Fruit fly (Drosophila melanogaster) whole organism, embryonic: ENCODE data around the gene dia.

ENCODE experiments used
- Atf6 ChIP-seq: fragments of 200-800 bp; sonication (Bioruptor generic); IDR thresholded peaks from 2 replicates; pipeline ENCODE4 v1.3.6; 2022; ENCODE audit warnings: missing biosample characterization, missing genetic modification characterization
- B-H1 ChIP-seq: fragments of 200-800 bp; sonication (Bioruptor generic); IDR thresholded peaks from 3 replicates; pipeline ENCODE4 v1.3.6; 2022; ENCODE audit warnings: missing biosample characterization, missing genetic modification characterization
- C15 ChIP-seq: fragments of 200-800 bp; sonication (Bioruptor generic); IDR thresholded peaks from 3 replicates; pipeline ENCODE4 v1.3.6; 2022; ENCODE audit warnings: missing biosample characterization, missing genetic modification characterization
- CG10267 ChIP-seq: fragments of 200-800 bp; sonication (Bioruptor generic); optimal IDR thresholded peaks from 2 replicates; lab custom pipeline; 2018; ENCODE audit warnings: missing biosample characterization, mild to moderate bottlenecking, missing genetic modification characterization, moderate library complexity
- CG10979 ChIP-seq: fragments of 200-800 bp; sonication (Bioruptor generic); optimal IDR thresholded peaks from 2 replicates; lab custom pipeline; 2018; ENCODE audit warnings: missing biosample characterization, mild to moderate bottlenecking, missing genetic modification characterization, moderate library complexity
- CG11247 ChIP-seq: fragments of 200-800 bp; sonication (Bioruptor generic); IDR thresholded peaks from 2 replicates; pipeline ENCODE4 v1.3.6; 2022; ENCODE audit warnings: missing biosample characterization, missing genetic modification characterization
- CG11456 ChIP-seq: fragments of 200-800 bp; sonication (Bioruptor generic); IDR thresholded peaks from 3 replicates; pipeline ENCODE4 v1.3.6; 2022; ENCODE audit warnings: missing biosample characterization, missing genetic modification characterization
- CG11504 ChIP-seq: fragments of 200-800 bp; sonication (Bioruptor generic); optimal IDR thresholded peaks from 3 replicates; lab custom pipeline; 2019; ENCODE audit warnings: missing biosample characterization, mild to moderate bottlenecking, missing genetic modification characterization, moderate library complexity
- CG12659 ChIP-seq: fragments of 200-800 bp; sonication (Bioruptor generic); optimal IDR thresholded peaks from 3 replicates; lab custom pipeline; 2017; ENCODE audit warnings: mild to moderate bottlenecking, missing biosample characterization, missing genetic modification reagents, missing genetic modification characterization
- CG14441 ChIP-seq: fragments of 200-800 bp; sonication (Bioruptor generic); IDR thresholded peaks from 2 replicates; pipeline ENCODE4 v1.3.6; 2022; ENCODE audit warnings: missing biosample characterization, missing genetic modification characterization
- CG15514 ChIP-seq: fragments of 200-800 bp; sonication (Bioruptor generic); optimal IDR thresholded peaks from 3 replicates; lab custom pipeline; 2017; ENCODE audit warnings: missing biosample characterization, missing genetic modification characterization, mild to moderate bottlenecking, moderate library complexity, missing genetic modification reagents
- CG15696 ChIP-seq: fragments of 200-800 bp; sonication (Bioruptor generic); optimal IDR thresholded peaks from 2 replicates; lab custom pipeline; 2019; ENCODE audit warnings: missing biosample characterization, mild to moderate bottlenecking, missing genetic modification characterization, moderate library complexity
- CG16779 ChIP-seq: fragments of 200-800 bp; sonication (Bioruptor generic); IDR thresholded peaks from 2 replicates; pipeline ENCODE4 v1.3.6; 2022; ENCODE audit warnings: missing biosample characterization, missing genetic modification characterization
- CG16815 ChIP-seq: fragments of 200-800 bp; sonication (Bioruptor generic); optimal IDR thresholded peaks from 3 replicates; lab custom pipeline; 2017; ENCODE audit warnings: missing biosample characterization, mild to moderate bottlenecking, missing genetic modification characterization
- CG2120 ChIP-seq: fragments of 200-800 bp; sonication (Bioruptor generic); optimal IDR thresholded peaks from 3 replicates; lab custom pipeline; 2016; ENCODE audit warnings: missing biosample characterization, missing genetic modification characterization
- CG3838 ChIP-seq: fragments of 200-800 bp; sonication (Bioruptor generic); optimal IDR thresholded peaks from 3 replicates; lab custom pipeline; 2016; ENCODE audit warnings: missing biosample characterization, missing genetic modification characterization
- CG4328 ChIP-seq: fragments of 200-800 bp; sonication (Bioruptor generic); optimal IDR thresholded peaks from 3 replicates; lab custom pipeline; 2017; ENCODE audit warnings: missing biosample characterization, missing genetic modification reagents, missing genetic modification characterization
- CG4854 ChIP-seq: fragments of 200-800 bp; sonication (Bioruptor generic); optimal IDR thresholded peaks from 2 replicates; lab custom pipeline; 2016; ENCODE audit warnings: missing biosample characterization, missing genetic modification characterization, inconsistent platforms
- CG6813 ChIP-seq: fragments of 200-800 bp; sonication (Bioruptor generic); optimal IDR thresholded peaks from 2 replicates; lab custom pipeline; 2017; ENCODE audit warnings: missing biosample characterization, missing genetic modification characterization, mild to moderate bottlenecking, moderate library complexity, missing genetic modification reagents
- CG7556 ChIP-seq: fragments of 200-800 bp; sonication (Bioruptor generic); optimal IDR thresholded peaks from 2 replicates; lab custom pipeline; 2017; ENCODE audit warnings: missing biosample characterization, mild to moderate bottlenecking, missing genetic modification characterization
- Chrac-16 ChIP-seq: fragments of 200-800 bp; sonication (Bioruptor generic); optimal IDR thresholded peaks from 3 replicates; lab custom pipeline; 2016; ENCODE audit warnings: missing biosample characterization, missing genetic modification characterization
- Ets65A ChIP-seq: fragments of 200-800 bp; sonication (Bioruptor generic); peaks from one replicate; lab custom pipeline; 2016; ENCODE audit warnings: missing biosample characterization, missing genetic modification characterization
- Mad ChIP-seq: fragments of 200-800 bp; sonication (Bioruptor generic); optimal IDR thresholded peaks from 2 replicates; lab custom pipeline; 2016; ENCODE audit warnings: missing biosample characterization, missing genetic modification characterization
- Side ChIP-seq: fragments of 200-800 bp; sonication (Bioruptor generic); optimal IDR thresholded peaks from 2 replicates; lab custom pipeline; 2016; ENCODE audit warnings: missing biosample characterization, missing genetic modification characterization
- ap ChIP-seq: fragments of 200-800 bp; sonication (Bioruptor generic); IDR thresholded peaks from 2 replicates; pipeline ENCODE4 v1.3.6; 2022; ENCODE audit warnings: missing biosample characterization, missing genetic modification characterization
- ato ChIP-seq: fragments of 200-800 bp; sonication (Bioruptor generic); IDR thresholded peaks from 2 replicates; pipeline ENCODE4 v1.3.6; 2022; ENCODE audit warnings: missing biosample characterization, missing genetic modification characterization; ENCODE audit not compliant: partially characterized antibody
- az2 ChIP-seq: fragments of 200-800 bp; sonication (Bioruptor generic); optimal IDR thresholded peaks from 3 replicates; lab custom pipeline; 2016; ENCODE audit warnings: missing biosample characterization, missing genetic modification characterization
- bbx ChIP-seq: fragments of 200-800 bp; sonication (Bioruptor generic); IDR thresholded peaks from 2 replicates; pipeline ENCODE4 v1.3.6; 2022; ENCODE audit warnings: missing biosample characterization, missing genetic modification characterization; ENCODE audit not compliant: partially characterized antibody
- bcd ChIP-seq: fragments of 200-800 bp; sonication (Bioruptor generic); optimal IDR thresholded peaks from 2 replicates; lab custom pipeline; 2017; ENCODE audit warnings: missing biosample characterization, mild to moderate bottlenecking, missing genetic modification characterization
- dati ChIP-seq: fragments of 200-800 bp; sonication (Bioruptor generic); IDR thresholded peaks from 2 replicates; pipeline ENCODE4 v1.3.6; 2022; ENCODE audit warnings: missing biosample characterization, missing genetic modification characterization
- dmrt11E ChIP-seq: fragments of 200-800 bp; sonication (Bioruptor generic); optimal IDR thresholded peaks from 3 replicates; lab custom pipeline; 2018; ENCODE audit warnings: missing biosample characterization, mild to moderate bottlenecking, missing genetic modification characterization, moderate library complexity
- ems ChIP-seq: fragments of 200-800 bp; sonication (Bioruptor generic); optimal IDR thresholded peaks from 3 replicates; lab custom pipeline; 2016; ENCODE audit warnings: missing biosample characterization, missing genetic modification characterization
- esg ChIP-seq: fragments of 200-800 bp; sonication (Bioruptor generic); conservative IDR thresholded peaks from 2 replicates; pipeline ENCODE4 v1.3.6; 2022; ENCODE audit warnings: missing biosample characterization, missing genetic modification characterization
- fd3F ChIP-seq: fragments of 200-800 bp; sonication (Bioruptor generic); optimal IDR thresholded peaks from 2 replicates; lab custom pipeline; 2018; ENCODE audit warnings: missing biosample characterization, mild to moderate bottlenecking, missing genetic modification characterization, moderate library complexity
- fu2 ChIP-seq: fragments of 200-800 bp; sonication (Bioruptor generic); optimal IDR thresholded peaks from 2 replicates; lab custom pipeline; 2016; ENCODE audit warnings: missing biosample characterization, missing genetic modification characterization
- hb ChIP-seq: fragments of 200-800 bp; sonication (Bioruptor generic); IDR thresholded peaks from 3 replicates; pipeline ENCODE4 v1.3.6; 2022; ENCODE audit warnings: missing biosample characterization, missing genetic modification characterization; ENCODE audit not compliant: partially characterized antibody
- kah ChIP-seq: fragments of 200-800 bp; sonication (Bioruptor generic); optimal IDR thresholded peaks from 2 replicates; lab custom pipeline; 2018; ENCODE audit warnings: missing biosample characterization, mild to moderate bottlenecking, missing genetic modification characterization
- ken ChIP-seq: fragments of 200-800 bp; sonication (Bioruptor generic); IDR thresholded peaks from 3 replicates; pipeline ENCODE4 v1.3.6; 2022; ENCODE audit warnings: missing biosample characterization, missing genetic modification characterization
- klu ChIP-seq: fragments of 200-800 bp; sonication (Bioruptor generic); IDR thresholded peaks from 2 replicates; pipeline ENCODE4 v1.3.6; 2022; ENCODE audit warnings: missing biosample characterization, missing genetic modification characterization
- mld ChIP-seq: fragments of 200-800 bp; sonication (Bioruptor generic); IDR thresholded peaks from 3 replicates; pipeline ENCODE4 v1.3.6; 2022; ENCODE audit warnings: missing biosample characterization, missing genetic modification characterization; ENCODE audit not compliant: partially characterized antibody
- peb ChIP-seq: fragments of 200-800 bp; sonication (Bioruptor generic); IDR thresholded peaks from 2 replicates; pipeline ENCODE4 v1.3.6; 2022; ENCODE audit warnings: missing biosample characterization, missing genetic modification characterization
- pho ChIP-seq: fragments of 200-800 bp; sonication (Bioruptor generic); optimal IDR thresholded peaks from 2 replicates; lab custom pipeline; 2016; ENCODE audit warnings: missing biosample characterization, missing genetic modification characterization
- phol ChIP-seq: fragments of 200-800 bp; sonication (Bioruptor generic); optimal IDR thresholded peaks from 3 replicates; lab custom pipeline; 2018; ENCODE audit warnings: missing biosample characterization, mild to moderate bottlenecking, missing genetic modification characterization, moderate library complexity
- prd ChIP-seq, 3 experiments: fragments of >200 bp in 2 of 3; fragments of 200-800 bp in 1 of 3; sonication (Bioruptor generic) in 1 of 3; optimal IDR thresholded peaks in 2 of 3; IDR thresholded peaks in 1 of 3; 2 replicates in 2 of 3; 3 replicates in 1 of 3; pipeline versions ENCODE4 v1.3.6 to Lab custom; 2017 to 2022; ENCODE audit warnings: missing biosample characterization in 1 of 3, missing genetic modification characterization in 1 of 3
- ro ChIP-seq: fragments of 200-800 bp; sonication (Bioruptor generic); IDR thresholded peaks from 2 replicates; pipeline ENCODE4 v1.3.6; 2022; ENCODE audit warnings: missing biosample characterization, missing genetic modification characterization
- row ChIP-seq: fragments of 200-800 bp; sonication (Bioruptor generic); IDR thresholded peaks from 3 replicates; pipeline ENCODE4 v1.3.6; 2022; ENCODE audit warnings: missing biosample characterization, missing genetic modification characterization
- sens ChIP-seq: fragments of 200-800 bp; sonication (Bioruptor generic); peaks from one replicate; lab custom pipeline; 2016; ENCODE audit warnings: missing biosample characterization, missing genetic modification characterization
- sim ChIP-seq: fragments of 200-800 bp; sonication (Bioruptor generic); IDR thresholded peaks from 2 replicates; pipeline ENCODE4 v1.3.6; 2022; ENCODE audit warnings: missing biosample characterization, missing genetic modification characterization
- slp2 ChIP-seq: fragments of 200-800 bp; sonication (Bioruptor generic); optimal IDR thresholded peaks from 2 replicates; lab custom pipeline; 2016; ENCODE audit warnings: missing biosample characterization, missing genetic modification characterization

dia gene

dm6 chr2L:20758847-20759465, 1.0 kb downstream of the dia start (continued):
- peak; percentile 78 for TF ChIP-seq bcd
- peak; percentile 74 for TF ChIP-seq CG6813 (GFP tag; lab: Kevin White, UChicago)
- TF ChIP-seq B-H1 (GFP tag; lab: Robert Waterston, UW): peak; percentile 15; the same call in 1 of the 3 replicates
- peak; percentile 54 for TF ChIP-seq CG14441 (GFP tag; lab: Robert Waterston, UW)
- peak; percentile 54 for TF ChIP-seq ems
- TF ChIP-seq CG7556 (GFP tag; lab: Kevin White, UChicago): peak; percentile 45
- TF ChIP-seq ro (GFP tag; lab: Robert Waterston, UW): 0 out of 2 replicates have a peak, but pooled peaks have one; percentile 18
- TF ChIP-seq az2 (GFP tag; lab: Kevin White, UChicago): peak; percentile 50
- peak; percentile 23 for TF ChIP-seq dmrt11E (tag; lab: Kevin White, UChicago)
- TF ChIP-seq sim: no peak
- TF ChIP-seq bbx (GFP tag; lab: Robert Waterston, UW): no peak
- peak; percentile 58 for TF ChIP-seq slp2 (GFP tag; lab: Kevin White, UChicago)
- peak; percentile 42 for TF ChIP-seq fu2 (GFP tag; lab: Kevin White, UChicago)
- no peak for TF ChIP-seq ato (GFP tag; lab: Robert Waterston, UW)
- TF ChIP-seq hb (GFP tag; lab: Robert Waterston, UW): no peak
- TF ChIP-seq CG16779 (GFP tag; lab: Robert Waterston, UW): peak; percentile 62
- peak; percentile 13 for TF ChIP-seq Side (GFP tag; lab: Kevin White, UChicago)
- TF ChIP-seq CG15696 (tag; lab: Kevin White, UChicago): peak; percentile 46
- peak; percentile 78 for TF ChIP-seq klu (GFP tag; lab: Robert Waterston, UW)
- TF ChIP-seq phol (tag; lab: Kevin White, UChicago): peak; percentile 66
- TF ChIP-seq CG11504 (tag; lab: Kevin White, UChicago): peak; percentile 78
- no peak for TF ChIP-seq mld
- TF ChIP-seq CG11247 (GFP tag; lab: Robert Waterston, UW): peak; percentile 71
- peak; percentile 62; the same call in 2 of the 3 replicates for TF ChIP-seq C15
- TF ChIP-seq CG10267 (tag; lab: Kevin White, UChicago): peak; percentile 63
- TF ChIP-seq CG4854: peak; percentile 49
- TF ChIP-seq dati: no peak
- peak; percentile 70 for TF ChIP-seq Ets65A
- peak; percentile 12 for TF ChIP-seq CG4328 (GFP tag; lab: Kevin White, UChicago)
- TF ChIP-seq sens (GFP tag; lab: Kevin White, UChicago): peak; percentile 95
- peak; percentile 46 for TF ChIP-seq fd3F (GFP tag; lab: Kevin White, UChicago)
- TF ChIP-seq Mad (GFP tag; lab: Kevin White, UChicago): peak; percentile 56
- TF ChIP-seq kah (GFP tag; lab: Kevin White, UChicago): peak; percentile 49
- TF ChIP-seq pho (GFP tag; lab: Kevin White, UChicago): peak; percentile 40
- no peak for TF ChIP-seq prd (optimal IDR thresholded peaks at IDR 0.05; lab: Kevin White, UChicago)
- TF ChIP-seq prd (GFP tag; IDR thresholded peaks at IDR 0.05; lab: Robert Waterston, UW): peak; percentile 81
- TF ChIP-seq CG2120 (GFP tag; lab: Kevin White, UChicago): peak; percentile 83
- TF ChIP-seq CG16815 (GFP tag; lab: Kevin White, UChicago): peak; percentile 45
- peak; percentile 64 for TF ChIP-seq CG12659 (GFP tag; lab: Kevin White, UChicago)
- no peak for TF ChIP-seq CG3838 (GFP tag; lab: Kevin White, UChicago)
- TF ChIP-seq CG15514 (GFP tag; lab: Kevin White, UChicago): peak; percentile 80
- peak; percentile 80 for TF ChIP-seq row (GFP tag; lab: Robert Waterston, UW)
- TF ChIP-seq Chrac-16 (GFP tag; lab: Kevin White, UChicago): peak; percentile 55
- TF ChIP-seq esg (GFP tag; lab: Robert Waterston, UW): peak; percentile 59
- peak; percentile 82 for TF ChIP-seq CG11456 (GFP tag; lab: Robert Waterston, UW)
- TF ChIP-seq CG10979 (tag; lab: Kevin White, UChicago): peak; percentile 68
- TF ChIP-seq ken (GFP tag; lab: Robert Waterston, UW): peak; percentile 49; the same call in 1 of the 3 replicates
- peak; percentile 44; the same call in 1 of the 2 replicates for TF ChIP-seq peb (GFP tag; lab: Robert Waterston, UW)
- peak; percentile 9; the same call in 1 of the 2 replicates for TF ChIP-seq ap (GFP tag; lab: Robert Waterston, UW)
- peak; percentile 80 for TF ChIP-seq Atf6 (GFP tag; lab: Robert Waterston, UW)
